Worm (Caenorhabditis elegans) whole organism, late embryonic: ENCODE measurements around the gene clec-178.

Source experiments
- ama-1 ChIP-seq: fragments of 150-350 bp; optimal IDR thresholded peaks from 2 replicates; lab custom pipeline; 2014
- elt-2 ChIP-seq: sonication (generic microtip); optimal IDR thresholded peaks from 2 replicates; lab custom pipeline; 2016; ENCODE audit warnings: missing genetic modification reagents, missing genetic modification characterization, missing compliant biosample characterization
- hlh-15 ChIP-seq: sonication (generic microtip); optimal IDR thresholded peaks from 2 replicates; lab custom pipeline; 2016; ENCODE audit warnings: missing genetic modification characterization, missing compliant biosample characterization
- nhr-11 ChIP-seq: fragments of 150-350 bp; optimal IDR thresholded peaks from 2 replicates; lab custom pipeline; 2014; ENCODE audit warnings: missing biosample characterization, missing genetic modification characterization
- unc-3 ChIP-seq, 2 experiments: fragments of 200-800 bp in 1 of 2; sonication (Bioruptor generic) in 1 of 2; sonication (generic microtip) in 1 of 2; conservative IDR thresholded peaks in 1 of 2; optimal IDR thresholded peaks in 1 of 2; 2 replicates each; pipeline versions ENCODE4 v1.3.6 to Lab custom; 2016 to 2022; ENCODE audit warnings: missing compliant biosample characterization in 2 of 2, missing genetic modification characterization in 2 of 2, missing genetic modification reagents in 1 of 2

ce11 chrIV:5674435-5674834 lies 20.7 kb downstream of the clec-178 start, which contains the start of gene srd-5:
- TF ChIP-seq hlh-15 (no peak), elt-2 (tag; lab: Kevin White, UChicago) (no peak), nhr-11 (tag; lab: Kevin White, UChicago) (no peak), unc-3 (GFP tag; conservative IDR thresholded peaks at IDR 0.05; lab: Robert Waterston, UW) (no peak), unc-3 (tag; optimal IDR thresholded peaks at IDR 0.05; lab: Kevin White, UChicago) (no peak), ama-1 (lab: Kevin White, UChicago) (no peak)
